Fruit fly (Drosophila melanogaster) whole organism, prepupa: ENCODE measurements around the gene bma.

Experiments
- CG10669 ChIP-seq: fragments of 200-800 bp; sonication (Bioruptor generic); optimal IDR thresholded peaks from 3 replicates; lab custom pipeline; 2018; ENCODE audit warnings: missing biosample characterization, mild to moderate bottlenecking, missing genetic modification characterization, moderate library complexity
- CG11294 ChIP-seq: fragments of 200-800 bp; sonication (Bioruptor generic); IDR thresholded peaks from 2 replicates; pipeline ENCODE4 v1.3.6; 2022; ENCODE audit warnings: missing biosample characterization, missing genetic modification characterization
- CG11762 ChIP-seq: fragments of 200-800 bp; sonication (Bioruptor generic); optimal IDR thresholded peaks from 3 replicates; lab custom pipeline; 2016; ENCODE audit warnings: missing biosample characterization, missing genetic modification characterization; ENCODE audit not compliant: insufficient read depth
- CG11902 ChIP-seq: fragments of 200-800 bp; sonication (Bioruptor generic); optimal IDR thresholded peaks from 3 replicates; lab custom pipeline; 2016; ENCODE audit warnings: missing biosample characterization, missing genetic modification characterization
- CG15336 ChIP-seq: fragments of 200-800 bp; sonication (Bioruptor generic); IDR thresholded peaks from 2 replicates; pipeline ENCODE4 v1.3.6; 2022; ENCODE audit warnings: missing biosample characterization, missing genetic modification characterization
- CG1621 ChIP-seq: fragments of 200-800 bp; sonication (Bioruptor generic); optimal IDR thresholded peaks from 3 replicates; lab custom pipeline; 2018; ENCODE audit warnings: missing biosample characterization, mild to moderate bottlenecking, missing genetic modification characterization
- CG16779 ChIP-seq: fragments of 200-800 bp; sonication (Bioruptor generic); optimal IDR thresholded peaks from 3 replicates; lab custom pipeline; 2017; ENCODE audit warnings: missing biosample characterization, mild to moderate bottlenecking, missing genetic modification characterization
- CG3032 ChIP-seq: fragments of 200-800 bp; optimal IDR thresholded peaks from 2 replicates; lab custom pipeline; 2019; ENCODE audit warnings: missing biosample characterization, mild to moderate bottlenecking, missing genetic modification characterization, moderate library complexity
- CG34406 ChIP-seq: fragments of 200-800 bp; sonication (Bioruptor generic); optimal IDR thresholded peaks from 3 replicates; lab custom pipeline; 2016; ENCODE audit warnings: missing biosample characterization, missing genetic modification characterization
- CG3919 ChIP-seq: fragments of 200-800 bp; sonication (Bioruptor generic); optimal IDR thresholded peaks from 3 replicates; lab custom pipeline; 2016; ENCODE audit warnings: missing biosample characterization, missing genetic modification characterization
- CG4318 ChIP-seq: fragments of 200-800 bp; sonication (Bioruptor generic); optimal IDR thresholded peaks from 3 replicates; lab custom pipeline; 2017; ENCODE audit warnings: missing biosample characterization, mild to moderate bottlenecking, missing genetic modification characterization
- CG6163 ChIP-seq: fragments of 200-800 bp; sonication (Bioruptor generic); IDR thresholded peaks from 3 replicates; pipeline ENCODE4 v1.3.6; 2022; ENCODE audit warnings: missing biosample characterization, missing genetic modification characterization
- CG6276 ChIP-seq: fragments of 200-800 bp; sonication (Bioruptor generic); optimal IDR thresholded peaks from 2 replicates; lab custom pipeline; 2017; ENCODE audit warnings: missing biosample characterization, mild to moderate bottlenecking, missing genetic modification characterization
- CG7368 ChIP-seq: fragments of 200-800 bp; sonication (Bioruptor generic); optimal IDR thresholded peaks from 3 replicates; lab custom pipeline; 2016; ENCODE audit warnings: missing biosample characterization, missing genetic modification characterization
- CG8119 ChIP-seq: fragments of 200-800 bp; sonication (Bioruptor generic); IDR thresholded peaks from 3 replicates; pipeline ENCODE4 v1.3.6; 2022; ENCODE audit warnings: missing biosample characterization, missing genetic modification characterization
- CG8632 ChIP-seq: fragments of 200-800 bp; sonication (Bioruptor generic); optimal IDR thresholded peaks from 3 replicates; lab custom pipeline; 2016; ENCODE audit warnings: missing biosample characterization, missing genetic modification characterization
- Eip75B ChIP-seq: fragments of 200-800 bp; sonication (Bioruptor generic); optimal IDR thresholded peaks from 3 replicates; lab custom pipeline; 2016; ENCODE audit warnings: missing biosample characterization, missing genetic modification characterization
- Eip93F ChIP-seq: fragments of 200-800 bp; sonication (Bioruptor generic); optimal IDR thresholded peaks from 2 replicates; lab custom pipeline; 2016; ENCODE audit warnings: missing biosample characterization, mild to moderate bottlenecking, missing genetic modification characterization
- Ets21C ChIP-seq: fragments of 200-800 bp; sonication (Bioruptor generic); optimal IDR thresholded peaks from 3 replicates; lab custom pipeline; 2016; ENCODE audit warnings: missing biosample characterization, missing genetic modification characterization
- Ets96B ChIP-seq: fragments of 200-800 bp; optimal IDR thresholded peaks from 2 replicates; lab custom pipeline; 2019; ENCODE audit warnings: missing biosample characterization, mild to moderate bottlenecking, missing genetic modification characterization, moderate library complexity
- Hr38 ChIP-seq: sonication (Bioruptor generic); optimal IDR thresholded peaks from 2 replicates; lab custom pipeline; 2016; ENCODE audit warnings: missing biosample characterization, missing genetic modification characterization
- Hr39 ChIP-seq: fragments of 200-800 bp; sonication (Bioruptor generic); optimal IDR thresholded peaks from 2 replicates; lab custom pipeline; 2016; ENCODE audit warnings: missing biosample characterization, missing genetic modification characterization
- Hr4 ChIP-seq: fragments of 200-800 bp; sonication (Bioruptor generic); optimal IDR thresholded peaks from 3 replicates; lab custom pipeline; 2016; ENCODE audit warnings: missing biosample characterization, missing genetic modification characterization
- Met ChIP-seq: fragments of 200-800 bp; sonication (Bioruptor generic); optimal IDR thresholded peaks from 3 replicates; lab custom pipeline; 2016; ENCODE audit warnings: missing biosample characterization, missing genetic modification characterization
- OdsH ChIP-seq: fragments of 200-800 bp; sonication (Bioruptor generic); optimal IDR thresholded peaks from 3 replicates; lab custom pipeline; 2016; ENCODE audit warnings: missing biosample characterization, missing genetic modification characterization
- Smox ChIP-seq: fragments of 200-800 bp; sonication (Bioruptor generic); optimal IDR thresholded peaks from 3 replicates; lab custom pipeline; 2016; ENCODE audit warnings: missing biosample characterization, missing genetic modification characterization
- Sox102F ChIP-seq: fragments of 200-800 bp; sonication (Bioruptor generic); optimal IDR thresholded peaks from 2 replicates; lab custom pipeline; 2016; ENCODE audit warnings: missing biosample characterization, mild to moderate bottlenecking, missing genetic modification characterization
- Sox14 ChIP-seq: fragments of 200-800 bp; sonication (Bioruptor generic); optimal IDR thresholded peaks from 3 replicates; lab custom pipeline; 2016; ENCODE audit warnings: missing biosample characterization, missing genetic modification characterization
- Sox15 ChIP-seq: fragments of 200-800 bp; sonication (Bioruptor generic); optimal IDR thresholded peaks from 3 replicates; lab custom pipeline; 2016; ENCODE audit warnings: missing biosample characterization, missing genetic modification characterization
- acj6 ChIP-seq: fragments of 200-800 bp; sonication (Bioruptor generic); optimal IDR thresholded peaks from 3 replicates; lab custom pipeline; 2016; ENCODE audit warnings: missing biosample characterization, missing genetic modification characterization
- dac ChIP-seq: fragments of 200-800 bp; sonication (Bioruptor generic); optimal IDR thresholded peaks from 2 replicates; lab custom pipeline; 2017; ENCODE audit warnings: missing biosample characterization, mild to moderate bottlenecking, missing genetic modification characterization
- dsx ChIP-seq: fragments of 200-800 bp; optimal IDR thresholded peaks from 3 replicates; lab custom pipeline; 2019; ENCODE audit warnings: missing biosample characterization, mild to moderate bottlenecking, missing genetic modification characterization, moderate library complexity; ENCODE audit not compliant: poor library complexity, severe bottlenecking
- eg ChIP-seq: fragments of 200-800 bp; sonication (Bioruptor generic); IDR thresholded peaks from 3 replicates; pipeline ENCODE4 v1.3.6; 2022; ENCODE audit warnings: missing biosample characterization, missing genetic modification characterization
- esn ChIP-seq: fragments of 200-800 bp; sonication (Bioruptor generic); optimal IDR thresholded peaks from 2 replicates; lab custom pipeline; 2016; ENCODE audit warnings: missing biosample characterization, mild to moderate bottlenecking, missing genetic modification characterization, moderate library complexity
- fd59A ChIP-seq: fragments of 200-800 bp; sonication (Bioruptor generic); optimal IDR thresholded peaks from 2 replicates; lab custom pipeline; 2017; ENCODE audit warnings: missing biosample characterization, mild to moderate bottlenecking, missing genetic modification characterization, missing genetic modification reagents
- fd85E ChIP-seq: fragments of 200-800 bp; sonication (Bioruptor generic); optimal IDR thresholded peaks from 3 replicates; lab custom pipeline; 2016; ENCODE audit warnings: missing biosample characterization, missing genetic modification characterization
- lz ChIP-seq: fragments of 200-800 bp; sonication (Bioruptor generic); optimal IDR thresholded peaks from 3 replicates; lab custom pipeline; 2016; ENCODE audit warnings: missing biosample characterization, missing genetic modification characterization
- net ChIP-seq: fragments of 200-800 bp; sonication (Bioruptor generic); optimal IDR thresholded peaks from 3 replicates; lab custom pipeline; 2016; ENCODE audit warnings: missing biosample characterization, missing genetic modification characterization
- salr ChIP-seq, 2 experiments: fragments of 200-800 bp; sonication (Bioruptor generic); optimal IDR thresholded peaks; 3 replicates each; lab custom pipeline; 2016 to 2018; ENCODE audit warnings: missing biosample characterization in 2 of 2, missing genetic modification characterization in 2 of 2, mild to moderate bottlenecking in 1 of 2
- spab ChIP-seq: fragments of 200-800 bp; sonication (Bioruptor generic); optimal IDR thresholded peaks from 2 replicates; lab custom pipeline; 2017; ENCODE audit warnings: missing biosample characterization, mild to moderate bottlenecking, missing genetic modification characterization, missing genetic modification reagents
- ss ChIP-seq, 2 experiments: fragments of 200-800 bp; sonication (Bioruptor generic); optimal IDR thresholded peaks; 2 replicates in 1 of 2; 3 replicates in 1 of 2; lab custom pipeline; 2017 to 2018; ENCODE audit warnings: mild to moderate bottlenecking in 2 of 2, missing biosample characterization in 2 of 2, missing genetic modification characterization in 2 of 2, moderate library complexity in 1 of 2
- svp ChIP-seq: fragments of 200-800 bp; sonication (Bioruptor generic); peaks from one replicate; lab custom pipeline; 2016; ENCODE audit warnings: missing biosample characterization, missing genetic modification characterization
- vri ChIP-seq: fragments of 200-800 bp; sonication (Bioruptor generic); optimal IDR thresholded peaks from 3 replicates; lab custom pipeline; 2016; ENCODE audit warnings: missing biosample characterization, mild to moderate bottlenecking, missing genetic modification characterization

Gene bma

DNA sequence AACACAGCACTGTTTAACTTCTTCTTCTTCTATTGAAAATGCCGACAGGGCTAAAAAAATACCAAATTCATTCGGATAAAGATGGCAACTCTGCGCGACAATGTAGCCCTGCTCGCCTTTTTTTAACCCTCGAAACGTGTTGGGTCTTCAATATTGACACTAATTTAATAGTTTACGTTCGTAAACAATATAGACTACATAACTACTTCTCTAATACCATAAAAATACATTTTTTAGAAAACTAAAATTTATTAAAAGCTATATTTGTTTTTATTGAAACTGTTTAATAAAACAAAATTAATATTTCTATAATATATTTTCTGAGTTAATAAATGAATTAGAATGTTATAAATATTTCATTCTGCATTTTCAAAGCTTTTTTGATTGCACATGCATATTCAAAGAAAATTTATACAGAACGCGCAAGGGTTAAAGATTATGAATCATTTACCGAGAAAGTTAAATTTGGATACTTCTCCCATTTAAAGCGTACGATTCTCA is 19.2 kb upstream of the bma start, which contains the start of the genes Taf2 and CalpB (continued):
- peak; percentile 88 for TF ChIP-seq CG8119 (GFP tag; lab: Robert Waterston, UW)
- TF ChIP-seq esn (GFP tag; lab: Kevin White, UChicago), result peak; percentile 84
- TF ChIP-seq Ets21C (GFP tag; lab: Kevin White, UChicago), result no peak
- peak; percentile 89 for TF ChIP-seq eg (GFP tag; lab: Robert Waterston, UW)
- TF ChIP-seq CG6163 (GFP tag; lab: Robert Waterston, UW), result peak; percentile 74; the same call in 2 of the 3 replicates
- TF ChIP-seq CG8632 (GFP tag; lab: Kevin White, UChicago), result peak; percentile 81
- peak; percentile 23 for TF ChIP-seq Sox102F (GFP tag; lab: Kevin White, UChicago)
- TF ChIP-seq fd85E (GFP tag; lab: Kevin White, UChicago), result no peak
- peak; percentile 92 for TF ChIP-seq CG3032 (tag; lab: Kevin White, UChicago)
- peak; percentile 86 for TF ChIP-seq CG6276
- TF ChIP-seq CG10669 (GFP tag; lab: Kevin White, UChicago), result peak; percentile 79
- TF ChIP-seq CG4318 (GFP tag; lab: Kevin White, UChicago), result peak; percentile 76
- TF ChIP-seq Ets96B (tag; lab: Kevin White, UChicago), result peak; percentile 94
- TF ChIP-seq Smox (GFP tag; lab: Kevin White, UChicago), result peak; percentile 63
- no peak for TF ChIP-seq Eip75B
- TF ChIP-seq CG15336 (GFP tag; lab: Robert Waterston, UW), result peak; percentile 85
- TF ChIP-seq Sox14 (GFP tag; lab: Kevin White, UChicago), result peak; percentile 53
- TF ChIP-seq CG1621 (tag; lab: Kevin White, UChicago), result peak; percentile 32
- TF ChIP-seq ss (GFP tag; optimal IDR thresholded peaks at IDR 0.05; lab: Kevin White, UChicago), result peak; percentile 71 to 83
- TF ChIP-seq net, result peak; percentile 72
- no peak for TF ChIP-seq Eip93F (GFP tag; lab: Kevin White, UChicago)
- peak; percentile 80 for TF ChIP-seq acj6
- TF ChIP-seq CG11902, result peak; percentile 65
- peak; percentile 69; the same call in 1 of the 2 replicates for TF ChIP-seq CG11294 (GFP tag; lab: Robert Waterston, UW)
- peak; percentile 73 for TF ChIP-seq lz (GFP tag; lab: Kevin White, UChicago)
- TF ChIP-seq spab (GFP tag; lab: Kevin White, UChicago), result peak; percentile 74
- peak; percentile 80 for TF ChIP-seq CG11762
- TF ChIP-seq, all 60 proteins: peak for 50

DNA sequence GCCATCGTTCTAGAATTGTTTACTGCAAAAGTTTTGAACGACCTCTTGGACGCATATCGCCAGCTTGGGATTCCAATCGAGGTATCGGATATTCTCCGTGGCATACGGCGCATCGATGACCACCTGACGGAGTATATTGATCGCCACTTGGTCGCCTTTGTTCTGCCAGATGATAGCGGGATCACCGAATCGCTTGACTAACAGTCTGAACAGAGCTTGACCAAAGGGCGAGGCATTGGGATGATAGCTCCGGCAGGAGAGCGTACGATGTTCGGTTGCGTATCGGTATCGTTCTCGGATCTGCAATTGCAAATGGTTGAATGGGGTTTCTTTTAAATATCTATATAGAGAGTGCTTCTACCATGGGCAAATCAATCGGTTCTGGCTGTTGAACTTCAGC is 13.9 kb upstream of the bma start:
- TF ChIP-seq CG11762, result no peak
- no peak for TF ChIP-seq Sox15
- peak; percentile 92 for TF ChIP-seq svp
- no peak for TF ChIP-seq eg (GFP tag; lab: Robert Waterston, UW)
- TF ChIP-seq CG16779, result no peak
- TF ChIP-seq CG3919 (GFP tag; lab: Kevin White, UChicago), result no peak
- TF ChIP-seq CG11294 (GFP tag; lab: Robert Waterston, UW), result no peak
- TF ChIP-seq Ets21C (GFP tag; lab: Kevin White, UChicago), result no peak
- no peak for TF ChIP-seq spab (GFP tag; lab: Kevin White, UChicago)

DNA sequence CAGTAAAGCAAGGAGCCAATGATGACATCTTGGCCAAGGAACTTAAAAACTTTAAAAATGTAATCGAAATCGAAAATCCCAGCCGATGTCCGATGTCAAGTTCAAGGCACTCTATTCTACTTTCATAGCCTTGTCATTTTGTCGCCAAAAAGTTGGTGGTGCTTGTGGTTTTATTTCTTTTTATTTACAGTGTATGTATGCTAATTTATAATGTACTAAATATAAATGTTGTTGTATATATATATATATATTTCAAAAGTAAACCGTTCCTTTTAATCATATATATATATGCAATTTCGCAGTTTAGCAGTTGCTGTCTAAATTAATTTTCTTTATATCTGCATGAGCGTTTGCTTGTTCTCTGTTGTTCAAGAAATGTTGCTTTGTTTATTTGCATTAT is 13.3 kb upstream of the bma start, which contains the start of the genes CG6709 and Hez:
Gene CG6709, minus strand, starts transcription at position 101 of the 400 bp plus-strand sequence.
Gene Hez, minus strand, starts transcription at position 101 of the 400 bp plus-strand sequence.
- TF ChIP-seq CG10669 (GFP tag; lab: Kevin White, UChicago) (no peak), dsx (GFP tag; lab: Kevin White, UChicago) (no peak), dac (GFP tag; lab: Kevin White, UChicago) (no peak), ss (GFP tag; optimal IDR thresholded peaks at IDR 0.05; lab: Kevin White, UChicago) (no peak)

DNA sequence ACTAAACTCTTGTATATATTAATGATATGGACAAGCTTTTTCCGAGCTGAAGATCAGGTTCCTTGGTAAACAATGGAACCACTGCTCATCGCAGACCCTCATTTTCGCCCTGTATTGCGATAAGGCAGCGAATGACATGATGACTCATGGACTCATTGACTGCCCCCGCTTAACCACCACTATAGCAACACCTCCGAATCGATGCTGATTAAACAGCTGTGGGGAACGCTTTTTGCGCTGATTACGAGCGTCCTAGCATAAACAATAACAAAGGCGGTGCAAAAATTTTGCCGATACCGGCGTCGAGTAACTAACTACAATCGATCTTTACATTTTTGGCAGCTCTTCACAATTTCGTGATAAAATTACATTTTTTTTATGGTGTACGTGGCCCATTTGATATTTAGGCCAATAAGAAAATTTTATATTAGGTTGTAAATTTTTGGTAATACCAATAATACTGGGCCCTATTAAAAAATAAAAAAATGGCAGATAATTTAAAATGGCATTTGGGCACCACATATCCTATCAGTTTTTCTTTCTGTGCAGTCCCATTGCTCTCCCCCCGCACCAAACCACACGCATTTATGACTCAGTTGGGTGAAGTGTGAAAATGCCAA is 10.6 kb upstream of the bma start:
- TF ChIP-seq CG34406 (GFP tag; lab: Kevin White, UChicago), result peak; percentile 39
- TF ChIP-seq salr (GFP tag; optimal IDR thresholded peaks at IDR 0.05; lab: Kevin White, UChicago), result no peak
- TF ChIP-seq Hr39 (GFP tag; lab: Kevin White, UChicago), result peak; percentile 48
- TF ChIP-seq fd59A (GFP tag; lab: Kevin White, UChicago), result no peak
- no peak for TF ChIP-seq CG15336 (GFP tag; lab: Robert Waterston, UW)
- peak; percentile 69 for TF ChIP-seq vri
- TF ChIP-seq CG16779, result no peak
- TF ChIP-seq CG8632 (GFP tag; lab: Kevin White, UChicago), result peak; percentile 34
- peak; percentile 53 for TF ChIP-seq OdsH
- TF ChIP-seq net, result no peak
- no peak for TF ChIP-seq eg (GFP tag; lab: Robert Waterston, UW)
- peak; percentile 14 for TF ChIP-seq Eip93F (GFP tag; lab: Kevin White, UChicago)
- TF ChIP-seq Met (GFP tag; lab: Kevin White, UChicago), result peak; percentile 54
- TF ChIP-seq CG7368 (GFP tag; lab: Kevin White, UChicago), result no peak
- TF ChIP-seq Hr4 (GFP tag; lab: Kevin White, UChicago), result peak; percentile 40
- TF ChIP-seq esn (GFP tag; lab: Kevin White, UChicago), result peak; percentile 61
- TF ChIP-seq Hr38 (GFP tag; lab: Kevin White, UChicago), result no peak
- no peak for TF ChIP-seq fd85E (GFP tag; lab: Kevin White, UChicago)
- TF ChIP-seq CG11294 (GFP tag; lab: Robert Waterston, UW), result no peak
- peak; percentile 41 for TF ChIP-seq Smox (GFP tag; lab: Kevin White, UChicago)
